Worm (Caenorhabditis elegans) whole organism, L3 larva: Measurements from ENCODE around the gene Y43F8B.12.

Source experiments
- R02D3.7 ChIP-seq: fragments of 150-350 bp; optimal IDR thresholded peaks from 2 replicates; lab custom pipeline; 2014; ENCODE audit warnings: missing biosample characterization, missing genetic modification characterization
- ceh-28 ChIP-seq: fragments of 150-350 bp; optimal IDR thresholded peaks from 2 replicates; lab custom pipeline; 2014; ENCODE audit warnings: missing biosample characterization, missing genetic modification reagents, missing genetic modification characterization
- ceh-82 ChIP-seq: fragments of 150-350 bp; optimal IDR thresholded peaks from 2 replicates; lab custom pipeline; 2014; ENCODE audit warnings: missing biosample characterization, missing genetic modification characterization
- daf-12 ChIP-seq: fragments of 150-350 bp; optimal IDR thresholded peaks from 2 replicates; lab custom pipeline; 2014; ENCODE audit warnings: missing biosample characterization, missing genetic modification reagents, missing genetic modification characterization
- egl-27 ChIP-seq: sonication (generic microtip); optimal IDR thresholded peaks from 4 replicates; lab custom pipeline; 2017; ENCODE audit warnings: missing biosample characterization, missing genetic modification reagents, missing genetic modification characterization
- egl-5 ChIP-seq: fragments of 150-350 bp; optimal IDR thresholded peaks from 2 replicates; lab custom pipeline; 2017; ENCODE audit warnings: missing biosample characterization, missing genetic modification reagents, missing genetic modification characterization, inconsistent platforms
- elt-2 ChIP-seq: sonication (generic microtip); optimal IDR thresholded peaks from 2 replicates; lab custom pipeline; 2016; ENCODE audit warnings: missing genetic modification reagents, mild to moderate bottlenecking, missing genetic modification characterization, missing compliant biosample characterization
- elt-3 ChIP-seq, 3 experiments: fragments of 150-350 bp in 1 of 3; sonication (generic microtip) in 2 of 3; optimal IDR thresholded peaks; 2 replicates in 2 of 3; 4 replicates in 1 of 3; lab custom pipeline; 2014 to 2017; ENCODE audit warnings: missing biosample characterization in 3 of 3, missing genetic modification characterization in 3 of 3
- eor-1 ChIP-seq, 2 experiments: fragments of 150-350 bp; optimal IDR thresholded peaks; 2 replicates each; lab custom pipeline; 2014 to 2018; ENCODE audit warnings: missing biosample characterization in 2 of 2, missing genetic modification characterization in 2 of 2
- fkh-10 ChIP-seq: sonication (generic microtip); optimal IDR thresholded peaks from 2 replicates; lab custom pipeline; 2017; ENCODE audit warnings: missing biosample characterization, missing genetic modification reagents, missing genetic modification characterization
- fos-1 ChIP-seq: fragments of 150-350 bp; optimal IDR thresholded peaks from 2 replicates; lab custom pipeline; 2014; ENCODE audit warnings: missing biosample characterization, missing genetic modification characterization
- jun-1 ChIP-seq: fragments of 150-350 bp; optimal IDR thresholded peaks from 2 replicates; lab custom pipeline; 2014; ENCODE audit warnings: missing biosample characterization, missing genetic modification reagents, missing genetic modification characterization
- lin-15B ChIP-seq: fragments of 150-350 bp; optimal IDR thresholded peaks from 2 replicates; lab custom pipeline; 2014; ENCODE audit warnings: missing biosample characterization, missing genetic modification characterization
- lin-39 ChIP-seq: fragments of 150-350 bp; optimal IDR thresholded peaks from 2 replicates; lab custom pipeline; 2018; ENCODE audit warnings: missing biosample characterization, missing genetic modification reagents, missing genetic modification characterization
- lsy-12 ChIP-seq: sonication (generic microtip); optimal IDR thresholded peaks from 2 replicates; lab custom pipeline; 2016; ENCODE audit warnings: mild to moderate bottlenecking, missing genetic modification characterization, missing compliant biosample characterization
- mdl-1 ChIP-seq: fragments of 150-350 bp; optimal IDR thresholded peaks from 2 replicates; lab custom pipeline; 2014; ENCODE audit warnings: missing biosample characterization, missing genetic modification characterization
- nfya-1 ChIP-seq: sonication (generic microtip); optimal IDR thresholded peaks from 2 replicates; lab custom pipeline; 2017; ENCODE audit warnings: missing genetic modification characterization, mild to moderate bottlenecking, missing compliant biosample characterization, antibody characterized with exemption, moderate library complexity; ENCODE audit not compliant: insufficient read depth
- nhr-11 ChIP-seq: fragments of 150-350 bp; optimal IDR thresholded peaks from 2 replicates; lab custom pipeline; 2014; ENCODE audit warnings: missing biosample characterization, missing genetic modification characterization
- nhr-12 ChIP-seq: fragments of 150-350 bp; optimal IDR thresholded peaks from 2 replicates; lab custom pipeline; 2014; ENCODE audit warnings: missing biosample characterization, missing genetic modification characterization
- nhr-23 ChIP-seq: fragments of 150-350 bp; optimal IDR thresholded peaks from 2 replicates; lab custom pipeline; 2014; ENCODE audit warnings: missing biosample characterization, missing genetic modification reagents, missing genetic modification characterization
- nhr-237 ChIP-seq: fragments of 150-350 bp; optimal IDR thresholded peaks from 2 replicates; lab custom pipeline; 2014; ENCODE audit warnings: missing biosample characterization, missing genetic modification characterization
- nhr-25 ChIP-seq: sonication (generic microtip); optimal IDR thresholded peaks from 2 replicates; lab custom pipeline; 2017; ENCODE audit warnings: missing biosample characterization, missing genetic modification characterization
- nhr-43 ChIP-seq: sonication (generic microtip); optimal IDR thresholded peaks from 2 replicates; lab custom pipeline; 2016; ENCODE audit warnings: mild to moderate bottlenecking, missing genetic modification characterization, missing compliant biosample characterization; ENCODE audit not compliant: poor library complexity, severe bottlenecking
- nhr-67 ChIP-seq: fragments of 150-350 bp; optimal IDR thresholded peaks from 2 replicates; lab custom pipeline; 2014; ENCODE audit warnings: missing biosample characterization, missing genetic modification characterization
- pha-4 ChIP-seq: fragments of 150-350 bp; optimal IDR thresholded peaks from 2 replicates; lab custom pipeline; 2014; ENCODE audit warnings: missing biosample characterization, missing genetic modification reagents, missing genetic modification characterization
- pqm-1 ChIP-seq: fragments of 150-350 bp; optimal IDR thresholded peaks from 2 replicates; lab custom pipeline; 2017; ENCODE audit warnings: missing biosample characterization, missing genetic modification characterization, inconsistent platforms
- sea-2 ChIP-seq: fragments of 150-350 bp; sonication (generic microtip); optimal IDR thresholded peaks from 4 replicates; lab custom pipeline; 2014; ENCODE audit warnings: missing biosample characterization, missing genetic modification reagents, missing genetic modification characterization
- unc-62 ChIP-seq: fragments of 150-350 bp; sonication (generic microtip); optimal IDR thresholded peaks from 4 replicates; lab custom pipeline; 2014; ENCODE audit warnings: missing biosample characterization, missing genetic modification reagents, missing genetic modification characterization
- ztf-11 ChIP-seq: fragments of 150-350 bp; optimal IDR thresholded peaks from 2 replicates; lab custom pipeline; 2014; ENCODE audit warnings: missing biosample characterization, missing genetic modification characterization
- ztf-4 ChIP-seq: fragments of 150-350 bp; optimal IDR thresholded peaks from 2 replicates; lab custom pipeline; 2014; ENCODE audit warnings: missing biosample characterization, missing genetic modification characterization

Y43F8B.12 gene

ce11 chrV:19467574-19467973, 609 bp upstream of the Y43F8B.12 start, which contains the start of gene Y43F8B.23:
Gene Y43F8B.23 (minus strand): TSS chrV:19467648.
- TF ChIP-seq fos-1 (tag; lab: Kevin White, UChicago) (no peak), daf-12 (no peak), lin-39 (no peak), elt-2 (tag; lab: Kevin White, UChicago) (peak; percentile 81), pqm-1 (peak; percentile 63), pha-4 (tag; lab: Kevin White, UChicago) (peak; percentile 52), jun-1 (tag; lab: Kevin White, UChicago) (peak; percentile 41)

ce11 chrV:19470385-19470784, 2.2 kb downstream of the Y43F8B.12 start, which contains the start of gene Y43F8B.11:
Gene Y43F8B.11 (plus strand): TSS chrV:19470685.
- TF ChIP-seq egl-27 (tag; lab: Kevin White, UChicago) (no peak), eor-1 (tag; optimal IDR thresholded peaks at IDR 0.05; lab: Kevin White, UChicago) (no peak), lin-15B (tag; lab: Kevin White, UChicago) (no peak), nhr-43 (tag; lab: Kevin White, UChicago) (no peak), nfya-1 (tag; lab: Kevin White, UChicago) (no peak), nhr-12 (tag; lab: Kevin White, UChicago) (no peak), elt-3 (tag; optimal IDR thresholded peaks at IDR 0.05; lab: Kevin White, UChicago) (no peak), fkh-10 (no peak), mdl-1 (tag; lab: Kevin White, UChicago) (no peak), nhr-11 (tag; lab: Kevin White, UChicago) (no peak), nhr-23 (no peak), ceh-82 (no peak)

- TF ChIP-seq mdl-1 (tag; lab: Kevin White, UChicago): no peak
- TF ChIP-seq nfya-1 (tag; lab: Kevin White, UChicago): peak; percentile 9
- TF ChIP-seq, all 47 proteins: peak for 1
Measured at ce11 chrV:19473842-19474514, 5.8 kb downstream of the Y43F8B.12 start, which contains the start of gene Y43F8B.10. Gene Y43F8B.10 (plus strand): TSS chrV:19474464.

- TF ChIP-seq nhr-12 (tag; lab: Kevin White, UChicago): no peak
- no peak for TF ChIP-seq fos-1 (tag; lab: Kevin White, UChicago)
- no peak for TF ChIP-seq ceh-28
- no peak for TF ChIP-seq nfya-1 (tag; lab: Kevin White, UChicago)
Measured at ce11 chrV:19477302-19477701, 9.1 kb downstream of the Y43F8B.12 start.

- TF ChIP-seq nhr-67 (tag; lab: Kevin White, UChicago): no peak
- no peak for TF ChIP-seq lin-39
- no peak for TF ChIP-seq unc-62 (GFP tag; lab: Kevin White, UChicago)
- no peak for TF ChIP-seq nhr-237 (tag; lab: Kevin White, UChicago)
- TF ChIP-seq nhr-25 (tag; lab: Kevin White, UChicago): no peak
- no peak for TF ChIP-seq daf-12
- no peak for TF ChIP-seq elt-3 (tag; optimal IDR thresholded peaks at IDR 0.05; lab: Kevin White, UChicago)
- TF ChIP-seq ztf-4 (tag; lab: Kevin White, UChicago): no peak
Measured at ce11 chrV:19477852-19478251, 9.7 kb downstream of the Y43F8B.12 start, which contains the start of gene Y43F8B.9. Gene Y43F8B.9 (plus strand): TSS chrV:19478152.

- TF ChIP-seq mdl-1 (tag; lab: Kevin White, UChicago): no peak
- TF ChIP-seq R02D3.7 (tag; lab: Kevin White, UChicago): no peak
- TF ChIP-seq egl-27 (tag; lab: Kevin White, UChicago): no peak
- TF ChIP-seq lsy-12: no peak
- no peak for TF ChIP-seq sea-2 (GFP tag; lab: Kevin White, UChicago)
- TF ChIP-seq egl-5 (tag; lab: Kevin White, UChicago): no peak
- no peak for TF ChIP-seq fos-1 (tag; lab: Kevin White, UChicago)
- no peak for TF ChIP-seq nhr-11 (tag; lab: Kevin White, UChicago)
- no peak for TF ChIP-seq nhr-67 (tag; lab: Kevin White, UChicago)
- TF ChIP-seq ztf-11 (tag; lab: Kevin White, UChicago): no peak
- no peak for TF ChIP-seq nhr-43 (tag; lab: Kevin White, UChicago)
- TF ChIP-seq pha-4 (tag; lab: Kevin White, UChicago): no peak
- TF ChIP-seq, all 47 proteins: peak for 0
Measured at ce11 chrV:19482535-19482934, 14.4 kb downstream of the Y43F8B.12 start, which contains the start of gene Y43F8B.22. Gene Y43F8B.22 (plus strand): TSS chrV:19482835.
